Worm (Caenorhabditis elegans): ENCODE measurements around the gene attf-3.
A peak's percentile ranks its signal among the peaks of the same experiment; 100 is the strongest.

The attf-3 gene

DNA sequence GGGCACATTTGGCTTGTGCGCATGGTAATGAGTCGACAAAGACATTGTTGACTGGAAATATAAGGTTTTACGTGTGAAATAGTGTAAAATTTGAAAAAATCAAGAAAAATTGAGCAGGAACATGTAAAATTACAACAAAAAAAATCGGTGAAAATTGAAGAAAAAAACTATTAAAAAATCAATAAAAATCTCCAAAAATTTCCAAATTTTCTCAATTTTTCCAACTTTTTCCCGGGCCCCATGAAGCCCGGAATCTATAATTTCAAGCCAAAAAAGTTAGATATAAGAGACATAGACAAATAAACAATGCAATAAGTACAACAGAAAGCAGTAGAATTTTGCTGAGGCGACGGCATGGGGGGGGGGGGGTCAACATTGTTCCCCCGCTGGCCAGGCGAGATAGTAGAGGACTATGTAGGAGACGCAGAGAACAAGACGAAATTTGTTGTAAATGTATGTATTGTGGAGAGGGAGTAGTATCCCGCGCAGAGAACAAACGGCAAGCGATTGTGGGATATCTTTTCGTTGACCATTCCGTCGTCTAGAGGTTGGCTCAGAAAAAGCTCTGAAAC lies 8.7 kb upstream of the attf-3 start, which contains the start of gene pat-4:
Gene pat-4, minus strand, starts transcription at position 51 of the 572 bp plus-strand sequence.
- no peak for TF ChIP-seq unc-86 (tag; optimal IDR thresholded peaks at IDR 0.05)
- TF ChIP-seq ceh-48 (tag; optimal IDR thresholded peaks at IDR 0.05): no peak
- no peak for TF ChIP-seq gmeb-2 (tag; optimal IDR thresholded peaks at IDR 0.05)
- TF ChIP-seq C38D4.7 (GFP tag; optimal IDR thresholded peaks at IDR 0.05): no peak
- TF ChIP-seq F13H6.1 (tag; optimal IDR thresholded peaks at IDR 0.05): no peak
- no peak for TF ChIP-seq pqm-1 (tag; optimal IDR thresholded peaks at IDR 0.05)
- TF ChIP-seq zip-5 (tag; optimal IDR thresholded peaks at IDR 0.05): no peak
- TF ChIP-seq ama-1 (optimal IDR thresholded peaks at IDR 0.05): no peak
- no peak for TF ChIP-seq pha-4 (tag; optimal IDR thresholded peaks at IDR 0.05)
- peak; percentile 16 for TF ChIP-seq ceh-2 (tag; optimal IDR thresholded peaks at IDR 0.05)
- no peak for TF ChIP-seq pat-9 (tag; optimal IDR thresholded peaks at IDR 0.05)
- peak; percentile 48 for TF ChIP-seq sox-2 (GFP tag; IDR thresholded peaks at IDR 0.05)
- TF ChIP-seq sox-4 (tag; optimal IDR thresholded peaks at IDR 0.05): no peak
- no peak for TF ChIP-seq ceh-31 (tag; optimal IDR thresholded peaks at IDR 0.05)
- no peak for TF ChIP-seq dmd-4 (tag; optimal IDR thresholded peaks at IDR 0.05; ENCODE audit: borderline replicate concordance)
- TF ChIP-seq odd-2 (tag; optimal IDR thresholded peaks at IDR 0.05): no peak
- TF ChIP-seq rnt-1 (tag; optimal IDR thresholded peaks at IDR 0.05): peak; percentile 3
- TF ChIP-seq lin-11 (tag; optimal IDR thresholded peaks at IDR 0.05): no peak
- peak; percentile 24 for TF ChIP-seq nfya-1 (tag; optimal IDR thresholded peaks at IDR 0.05)
- no peak for TF ChIP-seq tbx-7 (tag; optimal IDR thresholded peaks at IDR 0.05)
- no peak for TF ChIP-seq pax-1 (tag; optimal IDR thresholded peaks at IDR 0.05)
- TF ChIP-seq ceh-18 (tag; optimal IDR thresholded peaks at IDR 0.05): no peak
- peak; percentile 59 for TF ChIP-seq ceh-34 (tag; optimal IDR thresholded peaks at IDR 0.05)
- TF ChIP-seq pros-1 (tag; optimal IDR thresholded peaks at IDR 0.05): no peak
- TF ChIP-seq ref-2 (tag; optimal IDR thresholded peaks at IDR 0.05): peak; percentile 45
- TF ChIP-seq elt-4 (tag; optimal IDR thresholded peaks at IDR 0.05): no peak
- no peak for TF ChIP-seq ztf-16 (tag; optimal IDR thresholded peaks at IDR 0.05)
- no peak for TF ChIP-seq hlh-13 (GFP tag; optimal IDR thresholded peaks at IDR 0.05)
- peak; percentile 51 for TF ChIP-seq tbx-2 (tag; optimal IDR thresholded peaks at IDR 0.05)
- TF ChIP-seq ets-4 (tag; optimal IDR thresholded peaks at IDR 0.05): no peak
- TF ChIP-seq nhr-11 (tag; optimal IDR thresholded peaks at IDR 0.05): no peak
- no peak for TF ChIP-seq unc-55 (GFP tag; optimal IDR thresholded peaks at IDR 0.05)
- peak; percentile 55 for TF ChIP-seq hlh-6 (tag; optimal IDR thresholded peaks at IDR 0.05)
- TF ChIP-seq ceh-19 (GFP tag; optimal IDR thresholded peaks at IDR 0.05): peak; percentile 53
- TF ChIP-seq elt-2 (tag; optimal IDR thresholded peaks at IDR 0.05): no peak
- no peak for TF ChIP-seq sdc-2 (tag; optimal IDR thresholded peaks at IDR 0.05)
- no peak for TF ChIP-seq mec-3 (tag; optimal IDR thresholded peaks at IDR 0.05; ENCODE audit: borderline replicate concordance)
- TF ChIP-seq ceh-45 (GFP tag; IDR thresholded peaks at IDR 0.05): no peak
- no peak for TF ChIP-seq unc-42 (tag; optimal IDR thresholded peaks at IDR 0.05)
- TF ChIP-seq madf-2 (tag; optimal IDR thresholded peaks at IDR 0.05): no peak
- TF ChIP-seq ttx-3 (tag; optimal IDR thresholded peaks at IDR 0.05): no peak

DNA sequence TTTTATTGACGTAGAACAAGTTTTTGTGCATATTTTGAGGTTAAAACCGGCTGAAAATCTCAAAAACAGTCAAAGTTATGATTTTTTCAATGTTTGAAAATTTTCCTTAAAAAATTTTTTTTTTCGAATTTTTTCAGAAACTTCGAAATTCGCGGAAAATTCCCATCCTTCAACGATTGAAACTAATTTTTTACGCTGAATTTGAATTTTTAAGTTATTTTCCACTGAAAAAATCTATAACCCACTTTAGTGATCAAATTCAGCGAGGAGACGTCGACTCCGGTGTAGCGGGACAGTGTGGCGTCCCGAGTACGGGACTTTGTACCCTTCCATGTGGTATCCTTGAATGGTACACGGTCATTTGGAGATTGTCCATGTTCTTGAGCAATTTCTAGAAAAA lies 6.1 kb upstream of the attf-3 start:
- TF ChIP-seq lim-6 (tag; optimal IDR thresholded peaks at IDR 0.05): no peak
- TF ChIP-seq eyg-1 (tag; optimal IDR thresholded peaks at IDR 0.05): no peak
- no peak for TF ChIP-seq hlh-30 (tag; optimal IDR thresholded peaks at IDR 0.05; ENCODE audit: insufficient read depth)
- TF ChIP-seq ceh-14 (tag; optimal IDR thresholded peaks at IDR 0.05): no peak
- TF ChIP-seq rnt-1 (tag; optimal IDR thresholded peaks at IDR 0.05): no peak
- no peak for TF ChIP-seq sox-4 (tag; optimal IDR thresholded peaks at IDR 0.05)
- TF ChIP-seq lin-11 (tag; optimal IDR thresholded peaks at IDR 0.05): no peak
- no peak for TF ChIP-seq odd-2 (tag; optimal IDR thresholded peaks at IDR 0.05)
- no peak for TF ChIP-seq pha-2 (tag; optimal IDR thresholded peaks at IDR 0.05)
- no peak for TF ChIP-seq unc-86 (tag; optimal IDR thresholded peaks at IDR 0.05)
- TF ChIP-seq ahr-1 (tag; optimal IDR thresholded peaks at IDR 0.05): no peak
- TF ChIP-seq pros-1 (tag; optimal IDR thresholded peaks at IDR 0.05): no peak
- no peak for TF ChIP-seq unc-42 (tag; optimal IDR thresholded peaks at IDR 0.05)
- TF ChIP-seq ama-1 (optimal IDR thresholded peaks at IDR 0.05): no peak
- TF ChIP-seq tbx-7 (tag; optimal IDR thresholded peaks at IDR 0.05): no peak
- no peak for TF ChIP-seq tbx-2 (tag; optimal IDR thresholded peaks at IDR 0.05)
- TF ChIP-seq hlh-13 (GFP tag; optimal IDR thresholded peaks at IDR 0.05): no peak
- TF ChIP-seq sdc-2 (tag; optimal IDR thresholded peaks at IDR 0.05): no peak
- TF ChIP-seq mec-3 (tag; optimal IDR thresholded peaks at IDR 0.05; ENCODE audit: borderline replicate concordance): no peak

Data from whole organism, late embryonic.